Worm (Caenorhabditis elegans) whole organism, L3 larva: ENCODE data around the gene ccch-2.

Experiments
- R02D3.7 ChIP-seq: fragments of 150-350 bp; optimal IDR thresholded peaks from 2 replicates; lab custom pipeline; 2014; ENCODE audit warnings: missing biosample characterization, missing genetic modification characterization
- ZK546.5 ChIP-seq: sonication (generic microtip); optimal IDR thresholded peaks from 2 replicates; lab custom pipeline; 2017; ENCODE audit warnings: missing biosample characterization, missing genetic modification characterization
- ama-1 ChIP-seq: fragments of 150-350 bp; optimal IDR thresholded peaks from 2 replicates; lab custom pipeline; 2018
- ceh-28 ChIP-seq: fragments of 150-350 bp; optimal IDR thresholded peaks from 2 replicates; lab custom pipeline; 2014; ENCODE audit warnings: missing biosample characterization, missing genetic modification reagents, missing genetic modification characterization
- ceh-82 ChIP-seq: fragments of 150-350 bp; optimal IDR thresholded peaks from 2 replicates; lab custom pipeline; 2014; ENCODE audit warnings: missing biosample characterization, missing genetic modification characterization
- ceh-9 ChIP-seq: sonication (generic microtip); optimal IDR thresholded peaks from 2 replicates; lab custom pipeline; 2018; ENCODE audit warnings: missing biosample characterization, missing genetic modification characterization
- egl-27 ChIP-seq: sonication (generic microtip); optimal IDR thresholded peaks from 4 replicates; lab custom pipeline; 2017; ENCODE audit warnings: missing biosample characterization, missing genetic modification reagents, missing genetic modification characterization
- egl-5 ChIP-seq: fragments of 150-350 bp; optimal IDR thresholded peaks from 2 replicates; lab custom pipeline; 2017; ENCODE audit warnings: missing biosample characterization, missing genetic modification reagents, missing genetic modification characterization, inconsistent platforms
- elt-1 ChIP-seq: fragments of 150-350 bp; optimal IDR thresholded peaks from 2 replicates; lab custom pipeline; 2014; ENCODE audit warnings: missing biosample characterization, missing genetic modification characterization
- elt-2 ChIP-seq: sonication (generic microtip); optimal IDR thresholded peaks from 2 replicates; lab custom pipeline; 2016; ENCODE audit warnings: missing genetic modification reagents, mild to moderate bottlenecking, missing genetic modification characterization, missing compliant biosample characterization
- elt-3 ChIP-seq, 3 experiments: fragments of 150-350 bp in 1 of 3; sonication (generic microtip) in 2 of 3; optimal IDR thresholded peaks; 2 replicates in 2 of 3; 4 replicates in 1 of 3; lab custom pipeline; 2014 to 2017; ENCODE audit warnings: missing biosample characterization in 3 of 3, missing genetic modification characterization in 3 of 3
- eor-1 ChIP-seq, 2 experiments: fragments of 150-350 bp; optimal IDR thresholded peaks; 2 replicates each; lab custom pipeline; 2014 to 2018; ENCODE audit warnings: missing biosample characterization in 2 of 2, missing genetic modification characterization in 2 of 2
- fkh-2 ChIP-seq: fragments of 150-350 bp; optimal IDR thresholded peaks from 2 replicates; lab custom pipeline; 2014; ENCODE audit warnings: missing biosample characterization, missing genetic modification reagents, missing genetic modification characterization
- fos-1 ChIP-seq: fragments of 150-350 bp; optimal IDR thresholded peaks from 2 replicates; lab custom pipeline; 2014; ENCODE audit warnings: missing biosample characterization, missing genetic modification characterization
- hmg-11 ChIP-seq: sonication (generic microtip); optimal IDR thresholded peaks from 2 replicates; lab custom pipeline; 2016; ENCODE audit warnings: missing genetic modification characterization, missing compliant biosample characterization
- jun-1 ChIP-seq: fragments of 150-350 bp; optimal IDR thresholded peaks from 2 replicates; lab custom pipeline; 2014; ENCODE audit warnings: missing biosample characterization, missing genetic modification reagents, missing genetic modification characterization
- lin-15B ChIP-seq: fragments of 150-350 bp; optimal IDR thresholded peaks from 2 replicates; lab custom pipeline; 2014; ENCODE audit warnings: missing biosample characterization, missing genetic modification characterization
- lsy-12 ChIP-seq: sonication (generic microtip); optimal IDR thresholded peaks from 2 replicates; lab custom pipeline; 2016; ENCODE audit warnings: mild to moderate bottlenecking, missing genetic modification characterization, missing compliant biosample characterization
- mdl-1 ChIP-seq: fragments of 150-350 bp; optimal IDR thresholded peaks from 2 replicates; lab custom pipeline; 2014; ENCODE audit warnings: missing biosample characterization, missing genetic modification characterization
- mml-1 ChIP-seq: fragments of 150-350 bp; sonication (generic microtip); optimal IDR thresholded peaks from 3 replicates; lab custom pipeline; 2014; ENCODE audit warnings: missing biosample characterization, missing genetic modification characterization
- nfya-1 ChIP-seq: sonication (generic microtip); optimal IDR thresholded peaks from 2 replicates; lab custom pipeline; 2017; ENCODE audit warnings: missing genetic modification characterization, mild to moderate bottlenecking, missing compliant biosample characterization, antibody characterized with exemption, moderate library complexity; ENCODE audit not compliant: insufficient read depth
- nhr-23 ChIP-seq: fragments of 150-350 bp; optimal IDR thresholded peaks from 2 replicates; lab custom pipeline; 2014; ENCODE audit warnings: missing biosample characterization, missing genetic modification reagents, missing genetic modification characterization
- nhr-237 ChIP-seq: fragments of 150-350 bp; optimal IDR thresholded peaks from 2 replicates; lab custom pipeline; 2014; ENCODE audit warnings: missing biosample characterization, missing genetic modification characterization
- nhr-25 ChIP-seq: sonication (generic microtip); optimal IDR thresholded peaks from 2 replicates; lab custom pipeline; 2017; ENCODE audit warnings: missing biosample characterization, missing genetic modification characterization
- nhr-67 ChIP-seq: fragments of 150-350 bp; optimal IDR thresholded peaks from 2 replicates; lab custom pipeline; 2014; ENCODE audit warnings: missing biosample characterization, missing genetic modification characterization
- nhr-76 ChIP-seq: fragments of 150-350 bp; sonication (generic microtip); optimal IDR thresholded peaks from 5 replicates; lab custom pipeline; 2014; ENCODE audit warnings: missing biosample characterization, missing genetic modification characterization
- pha-4 ChIP-seq: fragments of 150-350 bp; optimal IDR thresholded peaks from 2 replicates; lab custom pipeline; 2014; ENCODE audit warnings: missing biosample characterization, missing genetic modification reagents, missing genetic modification characterization
- skn-1 ChIP-seq: fragments of 150-350 bp; optimal IDR thresholded peaks from 2 replicates; lab custom pipeline; 2014; ENCODE audit warnings: missing biosample characterization, missing genetic modification characterization
- tbx-2 ChIP-seq: sonication (generic microtip); optimal IDR thresholded peaks from 2 replicates; lab custom pipeline; 2016; ENCODE audit warnings: mild to moderate bottlenecking, missing genetic modification characterization, missing compliant biosample characterization
- unc-39 ChIP-seq: sonication (generic microtip); optimal IDR thresholded peaks from 4 replicates; lab custom pipeline; 2017; ENCODE audit warnings: missing biosample characterization, missing genetic modification characterization
- unc-62 ChIP-seq: fragments of 150-350 bp; sonication (generic microtip); optimal IDR thresholded peaks from 4 replicates; lab custom pipeline; 2014; ENCODE audit warnings: missing biosample characterization, missing genetic modification reagents, missing genetic modification characterization
- zag-1 ChIP-seq: fragments of 150-350 bp; optimal IDR thresholded peaks from 2 replicates; lab custom pipeline; 2014; ENCODE audit warnings: missing biosample characterization, missing genetic modification characterization
- ztf-11 ChIP-seq: fragments of 150-350 bp; optimal IDR thresholded peaks from 2 replicates; lab custom pipeline; 2014; ENCODE audit warnings: missing biosample characterization, missing genetic modification characterization

Gene ccch-2

ce11 chrIV:16320410-16320809 lies 42.4 kb downstream of the ccch-2 start, which contains the start of gene K03D3.5:
Gene K03D3.5 (minus strand): TSS chrIV:16320510.
- TF ChIP-seq ama-1 (lab: Kevin White, UChicago), result no peak
- no peak for TF ChIP-seq nhr-23 (tag; lab: Kevin White, UChicago)
- no peak for TF ChIP-seq elt-2 (tag; lab: Kevin White, UChicago)
- TF ChIP-seq ceh-9 (tag; lab: Kevin White, UChicago), result no peak

ce11 chrIV:16320866-16321265 lies 42.9 kb downstream of the ccch-2 start, which contains the start of gene srz-61:
Gene srz-61 (plus strand): TSS chrIV:16321166.
- no peak for TF ChIP-seq ztf-11 (tag; lab: Kevin White, UChicago)
- TF ChIP-seq nhr-76 (tag; lab: Kevin White, UChicago), result no peak
- no peak for TF ChIP-seq lin-15B (tag; lab: Kevin White, UChicago)
- no peak for TF ChIP-seq egl-5 (tag; lab: Kevin White, UChicago)
- TF ChIP-seq fos-1 (tag; lab: Kevin White, UChicago), result no peak
- TF ChIP-seq zag-1 (tag; lab: Kevin White, UChicago), result no peak
- TF ChIP-seq pha-4, result no peak
- TF ChIP-seq R02D3.7 (tag; lab: Kevin White, UChicago), result no peak
- TF ChIP-seq nhr-25 (tag; lab: Kevin White, UChicago), result no peak
- no peak for TF ChIP-seq egl-27
- no peak for TF ChIP-seq ceh-9 (tag; lab: Kevin White, UChicago)
- TF ChIP-seq mdl-1 (tag; lab: Kevin White, UChicago), result no peak
- no peak for TF ChIP-seq eor-1 (tag; optimal IDR thresholded peaks at IDR 0.05; lab: Kevin White, UChicago)
- no peak for TF ChIP-seq fkh-2
- no peak for TF ChIP-seq nhr-67 (tag; lab: Kevin White, UChicago)

- no peak for TF ChIP-seq unc-39 (tag; lab: Kevin White, UChicago)
- no peak for TF ChIP-seq ceh-9 (tag; lab: Kevin White, UChicago)
- no peak for TF ChIP-seq tbx-2 (tag; lab: Kevin White, UChicago)
- TF ChIP-seq eor-1 (tag; optimal IDR thresholded peaks at IDR 0.05; lab: Kevin White, UChicago), result no peak
- no peak for TF ChIP-seq elt-1
- no peak for TF ChIP-seq unc-62 (GFP tag; lab: Kevin White, UChicago)
- TF ChIP-seq ama-1 (lab: Kevin White, UChicago), result no peak
- no peak for TF ChIP-seq ceh-28 (tag; lab: Kevin White, UChicago)
- TF ChIP-seq lin-15B (tag; lab: Kevin White, UChicago), result no peak
- no peak for TF ChIP-seq jun-1 (tag; lab: Kevin White, UChicago)
- no peak for TF ChIP-seq pha-4
- TF ChIP-seq nfya-1 (tag; lab: Kevin White, UChicago), result no peak
- no peak for TF ChIP-seq ZK546.5 (tag; lab: Kevin White, UChicago)
- no peak for TF ChIP-seq ceh-82 (tag; lab: Kevin White, UChicago)
- no peak for TF ChIP-seq egl-27
- no peak for TF ChIP-seq elt-2 (tag; lab: Kevin White, UChicago)
- TF ChIP-seq fkh-2, result no peak
These were observed 45.4 kb downstream of the ccch-2 start, which contains the start of gene srz-104 for ce11 chrIV:16323373-16323772. Gene srz-104 (plus strand): TSS chrIV:16323673.

ce11 chrIV:16324589-16324988 lies 46.6 kb downstream of the ccch-2 start, which contains the start of gene srz-105:
Gene srz-105 (plus strand): TSS chrIV:16324889.
- no peak for TF ChIP-seq ceh-9 (tag; lab: Kevin White, UChicago)
- no peak for TF ChIP-seq skn-1 (tag; lab: Kevin White, UChicago)
- no peak for TF ChIP-seq nhr-237 (tag; lab: Kevin White, UChicago)
- TF ChIP-seq nhr-23 (tag; lab: Kevin White, UChicago), result no peak
- no peak for TF ChIP-seq mml-1 (tag; lab: Kevin White, UChicago)
- no peak for TF ChIP-seq hmg-11 (tag; lab: Kevin White, UChicago)
- TF ChIP-seq zag-1 (tag; lab: Kevin White, UChicago), result no peak

ce11 chrIV:16328519-16328918 lies 50.5 kb downstream of the ccch-2 start, which contains the start of gene K03D3.2:
Gene K03D3.2 (minus strand): TSS chrIV:16328619.
- TF ChIP-seq ceh-82 (tag; lab: Kevin White, UChicago) (no peak), elt-3 (tag; optimal IDR thresholded peaks at IDR 0.05; lab: Kevin White, UChicago) (no peak), elt-1 (no peak), tbx-2 (tag; lab: Kevin White, UChicago) (no peak), nhr-23 (tag; lab: Kevin White, UChicago) (peak; percentile 60), lin-15B (tag; lab: Kevin White, UChicago) (no peak), lsy-12 (tag; lab: Kevin White, UChicago) (no peak)
